Worm (Caenorhabditis elegans): ENCODE results near the gene T07D4.2.

The T07D4.2 gene

DNA sequence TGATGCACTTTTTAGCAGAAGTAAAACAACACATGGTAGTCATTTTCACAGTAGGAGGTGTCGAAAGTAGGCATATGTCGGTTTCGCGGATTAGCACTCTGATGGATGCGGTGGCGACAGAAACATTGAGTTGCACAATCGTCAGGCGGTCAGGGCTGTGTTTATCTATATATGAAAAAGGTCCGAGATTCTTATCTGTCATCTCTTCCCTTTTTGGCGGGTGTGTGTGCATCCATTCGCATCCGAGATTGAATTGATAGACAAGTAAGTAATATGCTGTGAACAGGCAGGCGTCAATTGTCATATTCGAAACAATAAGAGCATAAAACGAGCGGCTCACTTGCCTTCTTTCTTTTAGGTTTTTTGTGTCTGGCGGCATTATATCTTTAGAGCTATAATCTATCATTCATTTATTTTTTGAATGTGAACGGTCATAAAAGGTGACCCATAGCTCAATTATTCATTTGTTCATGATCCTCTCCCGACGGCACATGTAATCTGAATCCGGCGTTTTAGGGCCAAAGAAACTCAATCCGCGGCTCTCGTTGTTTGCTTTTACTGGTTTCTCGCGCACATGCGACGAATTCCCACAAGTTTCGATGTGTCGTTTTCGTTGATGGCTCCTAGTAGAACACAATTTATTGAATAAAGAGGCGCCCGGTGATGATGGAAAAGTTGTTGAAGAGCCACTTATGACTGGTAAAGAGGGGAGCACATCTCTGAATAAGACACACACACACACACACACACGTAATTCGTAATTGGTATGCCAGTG lies 25.0 kb upstream of the T07D4.2 start:
- TF ChIP-seq F16B12.6 (tag; optimal IDR thresholded peaks at IDR 0.05) (no peak), C04F5.9 (tag; optimal IDR thresholded peaks at IDR 0.05) (no peak), vab-15 (tag; optimal IDR thresholded peaks at IDR 0.05) (no peak), lin-13 (GFP tag; optimal IDR thresholded peaks at IDR 0.05) (no peak), nhr-85 (tag) (no peak), pag-3 (tag; optimal IDR thresholded peaks at IDR 0.05; ENCODE audit: borderline replicate concordance, insufficient read depth) (no peak), blmp-1 (tag; optimal IDR thresholded peaks at IDR 0.05) (no peak), ets-5 (GFP tag; IDR thresholded peaks at IDR 0.05) (no peak), snu-23 (GFP tag; optimal IDR thresholded peaks at IDR 0.05) (no peak), C16A3.4 (tag; optimal IDR thresholded peaks at IDR 0.05) (no peak), rnt-1 (tag; optimal IDR thresholded peaks at IDR 0.05) (no peak)

DNA sequence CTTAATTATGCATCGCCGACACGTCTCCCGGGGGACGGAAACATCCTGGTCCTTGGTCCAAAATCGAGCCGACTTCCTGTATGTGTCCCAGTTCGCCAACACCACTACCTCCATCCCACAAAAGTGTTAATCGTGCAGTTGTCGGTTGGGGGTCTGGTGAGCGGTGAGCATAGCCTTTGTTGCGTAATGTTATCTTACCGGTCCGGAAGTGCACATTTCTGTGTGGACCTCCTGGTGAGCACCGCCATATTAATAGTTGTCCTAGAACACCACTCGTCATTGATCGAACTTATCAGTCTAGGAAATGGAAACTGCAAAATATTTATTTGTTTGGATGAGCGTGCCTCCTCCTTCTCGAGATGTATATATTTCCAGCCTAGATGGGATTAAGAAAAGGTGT lies 23.5 kb upstream of the T07D4.2 start:
- TF ChIP-seq efl-1 (optimal IDR thresholded peaks at IDR 0.05) (no peak), efl-1 (GFP tag; optimal IDR thresholded peaks at IDR 0.05 in 1 of 2) (peak in 1 of 2 experiments; percentile 88), vab-15 (tag; optimal IDR thresholded peaks at IDR 0.05) (no peak)

DNA sequence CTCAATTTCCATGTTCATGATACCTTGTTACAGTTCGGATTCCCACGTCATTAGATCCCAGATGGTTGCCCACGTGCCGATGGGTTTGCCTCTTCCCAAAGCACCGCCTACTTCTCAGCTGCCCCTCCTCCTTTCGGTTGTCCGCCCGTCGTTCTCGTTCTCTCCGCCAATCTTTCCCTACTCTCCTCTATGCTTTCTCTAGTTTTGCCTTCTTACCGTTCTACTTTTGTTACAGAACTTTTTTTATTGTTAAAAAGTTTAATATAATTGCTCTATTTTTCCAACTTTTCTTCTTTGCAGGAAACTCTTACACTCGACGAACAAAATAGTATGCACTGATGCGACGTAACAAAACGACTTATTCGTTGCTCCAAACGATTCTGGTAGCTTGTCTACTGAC lies 22.8 kb upstream of the T07D4.2 start, which contains the start of gene lat-1:
Gene lat-1 (plus strand): TSS at position 301 of the 400 bp plus-strand sequence.
- no peak for TF ChIP-seq mef-2 (tag; optimal IDR thresholded peaks at IDR 0.05)
- TF ChIP-seq dpl-1 (GFP tag; optimal IDR thresholded peaks at IDR 0.05): no peak
- TF ChIP-seq ztf-4 (tag; optimal IDR thresholded peaks at IDR 0.05): no peak
- TF ChIP-seq fos-1 (tag; optimal IDR thresholded peaks at IDR 0.05): no peak
- no peak for TF ChIP-seq ceh-63 (GFP tag; optimal IDR thresholded peaks at IDR 0.05)
- TF ChIP-seq lsy-2 (tag; optimal IDR thresholded peaks at IDR 0.05): no peak
- no peak for TF ChIP-seq alr-1 (tag; optimal IDR thresholded peaks at IDR 0.05; ENCODE audit: borderline replicate concordance)
- TF ChIP-seq egl-13 (tag; optimal IDR thresholded peaks at IDR 0.05): no peak
- TF ChIP-seq irx-1 (tag; optimal IDR thresholded peaks at IDR 0.05): no peak
- no peak for TF ChIP-seq nhr-237 (tag; optimal IDR thresholded peaks at IDR 0.05)
- no peak for TF ChIP-seq efl-3 (GFP tag; optimal IDR thresholded peaks at IDR 0.05)
- TF ChIP-seq efl-1 (optimal IDR thresholded peaks at IDR 0.05): no peak
- TF ChIP-seq efl-1 (GFP tag; optimal IDR thresholded peaks at IDR 0.05 in 1 of 2): no peak
- TF ChIP-seq ceh-90 (tag; optimal IDR thresholded peaks at IDR 0.05): no peak
- no peak for TF ChIP-seq nhr-47 (tag; optimal IDR thresholded peaks at IDR 0.05)

DNA sequence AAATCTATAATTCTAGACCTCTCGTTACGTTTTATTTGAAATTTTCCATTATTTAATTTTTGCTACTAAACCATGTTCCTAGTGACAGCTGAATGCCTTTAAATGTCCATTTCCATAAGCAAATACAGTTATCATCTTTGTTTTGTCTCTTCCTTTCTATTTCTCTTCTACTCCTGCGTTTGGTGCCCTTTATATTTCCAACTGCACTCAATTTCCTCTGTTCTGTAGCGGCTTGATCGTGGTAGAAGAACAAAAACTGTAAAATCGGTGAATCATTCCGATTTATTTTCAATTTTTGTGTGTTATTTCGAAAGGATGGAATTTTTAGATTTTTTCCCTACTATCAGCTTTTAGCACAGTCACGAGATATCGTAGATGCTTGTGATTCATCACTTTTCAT lies 22.2 kb upstream of the T07D4.2 start:
- TF ChIP-seq C34B4.2 (tag; optimal IDR thresholded peaks at IDR 0.05) (no peak), aly-2 (tag; optimal IDR thresholded peaks at IDR 0.05) (no peak), fkh-4 (tag; optimal IDR thresholded peaks at IDR 0.05; ENCODE audit: borderline replicate concordance) (no peak)

DNA sequence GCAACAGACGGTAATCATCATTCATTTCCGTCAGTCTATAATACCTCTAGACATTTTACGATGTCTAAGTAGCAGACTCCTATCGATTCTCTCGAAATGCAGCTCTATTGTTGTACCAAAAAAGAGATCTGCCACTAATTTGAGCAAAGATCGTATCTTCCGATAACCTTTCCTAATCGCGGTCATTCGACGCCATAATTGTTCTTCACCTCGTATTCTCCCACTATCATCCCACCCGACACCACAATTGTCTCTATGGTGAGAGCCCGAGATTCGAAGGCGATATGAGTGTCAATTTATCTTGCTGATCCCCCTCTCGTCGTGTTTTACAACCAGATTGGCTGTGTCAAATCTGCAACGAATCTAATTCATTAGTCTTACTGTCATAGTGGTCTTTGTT lies 21.7 kb upstream of the T07D4.2 start:
- TF ChIP-seq nhr-11 (tag; optimal IDR thresholded peaks at IDR 0.05) (no peak), dpl-1 (GFP tag; optimal IDR thresholded peaks at IDR 0.05) (no peak), hlh-17 (GFP tag; optimal IDR thresholded peaks at IDR 0.05; ENCODE audit: borderline replicate concordance) (no peak), ceh-63 (GFP tag; optimal IDR thresholded peaks at IDR 0.05) (no peak), egl-13 (tag; optimal IDR thresholded peaks at IDR 0.05) (no peak), sptf-1 (tag; optimal IDR thresholded peaks at IDR 0.05) (no peak), alr-1 (tag; optimal IDR thresholded peaks at IDR 0.05; ENCODE audit: borderline replicate concordance) (no peak), ceh-90 (tag; optimal IDR thresholded peaks at IDR 0.05) (no peak), unc-98 (GFP tag; IDR thresholded peaks at IDR 0.05) (no peak), swsn-7 (tag; optimal IDR thresholded peaks at IDR 0.05) (no peak), fkh-10 (GFP tag; optimal IDR thresholded peaks at IDR 0.05) (no peak), dsc-1 (tag; optimal IDR thresholded peaks at IDR 0.05) (no peak), nhr-237 (tag; optimal IDR thresholded peaks at IDR 0.05) (no peak), ceh-82 (tag; optimal IDR thresholded peaks at IDR 0.05) (no peak), elt-2 (tag; optimal IDR thresholded peaks at IDR 0.05) (no peak), ceh-8 (GFP tag; optimal IDR thresholded peaks at IDR 0.05) (no peak)

Measured in whole organism, L1 larva.